Worm (Caenorhabditis elegans) whole organism, L3 larva: ENCODE data around the gene clec-221.

Experiments used
- R02D3.7 ChIP-seq: fragments of 150-350 bp; optimal IDR thresholded peaks from 2 replicates; lab custom pipeline; 2014; ENCODE audit warnings: missing biosample characterization, missing genetic modification characterization
- ZK546.5 ChIP-seq: sonication (generic microtip); optimal IDR thresholded peaks from 2 replicates; lab custom pipeline; 2017; ENCODE audit warnings: missing biosample characterization, missing genetic modification characterization
- aly-2 ChIP-seq: fragments of 150-350 bp; optimal IDR thresholded peaks from 2 replicates; lab custom pipeline; 2014; ENCODE audit warnings: missing biosample characterization, missing genetic modification characterization
- ama-1 ChIP-seq: fragments of 150-350 bp; optimal IDR thresholded peaks from 2 replicates; lab custom pipeline; 2018
- ceh-16 ChIP-seq: sonication (generic microtip); optimal IDR thresholded peaks from 2 replicates; lab custom pipeline; 2017; ENCODE audit warnings: missing biosample characterization, missing genetic modification characterization
- ceh-28 ChIP-seq: fragments of 150-350 bp; optimal IDR thresholded peaks from 2 replicates; lab custom pipeline; 2014; ENCODE audit warnings: missing biosample characterization, missing genetic modification reagents, missing genetic modification characterization
- ceh-82 ChIP-seq: fragments of 150-350 bp; optimal IDR thresholded peaks from 2 replicates; lab custom pipeline; 2014; ENCODE audit warnings: missing biosample characterization, missing genetic modification characterization
- ceh-9 ChIP-seq: sonication (generic microtip); optimal IDR thresholded peaks from 2 replicates; lab custom pipeline; 2018; ENCODE audit warnings: missing biosample characterization, missing genetic modification characterization
- elt-1 ChIP-seq: fragments of 150-350 bp; optimal IDR thresholded peaks from 2 replicates; lab custom pipeline; 2014; ENCODE audit warnings: missing biosample characterization, missing genetic modification characterization
- fkh-10 ChIP-seq: sonication (generic microtip); optimal IDR thresholded peaks from 2 replicates; lab custom pipeline; 2017; ENCODE audit warnings: missing biosample characterization, missing genetic modification reagents, missing genetic modification characterization
- fkh-2 ChIP-seq: fragments of 150-350 bp; optimal IDR thresholded peaks from 2 replicates; lab custom pipeline; 2014; ENCODE audit warnings: missing biosample characterization, missing genetic modification reagents, missing genetic modification characterization
- fos-1 ChIP-seq: fragments of 150-350 bp; optimal IDR thresholded peaks from 2 replicates; lab custom pipeline; 2014; ENCODE audit warnings: missing biosample characterization, missing genetic modification characterization
- hmg-11 ChIP-seq: sonication (generic microtip); optimal IDR thresholded peaks from 2 replicates; lab custom pipeline; 2016; ENCODE audit warnings: missing genetic modification characterization, missing compliant biosample characterization
- jun-1 ChIP-seq: fragments of 150-350 bp; optimal IDR thresholded peaks from 2 replicates; lab custom pipeline; 2014; ENCODE audit warnings: missing biosample characterization, missing genetic modification reagents, missing genetic modification characterization
- lin-15B ChIP-seq: fragments of 150-350 bp; optimal IDR thresholded peaks from 2 replicates; lab custom pipeline; 2014; ENCODE audit warnings: missing biosample characterization, missing genetic modification characterization
- lin-39 ChIP-seq: fragments of 150-350 bp; optimal IDR thresholded peaks from 2 replicates; lab custom pipeline; 2018; ENCODE audit warnings: missing biosample characterization, missing genetic modification reagents, missing genetic modification characterization
- lsy-12 ChIP-seq: sonication (generic microtip); optimal IDR thresholded peaks from 2 replicates; lab custom pipeline; 2016; ENCODE audit warnings: mild to moderate bottlenecking, missing genetic modification characterization, missing compliant biosample characterization
- mdl-1 ChIP-seq: fragments of 150-350 bp; optimal IDR thresholded peaks from 2 replicates; lab custom pipeline; 2014; ENCODE audit warnings: missing biosample characterization, missing genetic modification characterization
- mml-1 ChIP-seq: fragments of 150-350 bp; sonication (generic microtip); optimal IDR thresholded peaks from 3 replicates; lab custom pipeline; 2014; ENCODE audit warnings: missing biosample characterization, missing genetic modification characterization
- nfya-1 ChIP-seq: sonication (generic microtip); optimal IDR thresholded peaks from 2 replicates; lab custom pipeline; 2017; ENCODE audit warnings: missing genetic modification characterization, mild to moderate bottlenecking, missing compliant biosample characterization, antibody characterized with exemption, moderate library complexity; ENCODE audit not compliant: insufficient read depth
- nhr-12 ChIP-seq: fragments of 150-350 bp; optimal IDR thresholded peaks from 2 replicates; lab custom pipeline; 2014; ENCODE audit warnings: missing biosample characterization, missing genetic modification characterization
- nhr-23 ChIP-seq: fragments of 150-350 bp; optimal IDR thresholded peaks from 2 replicates; lab custom pipeline; 2014; ENCODE audit warnings: missing biosample characterization, missing genetic modification reagents, missing genetic modification characterization
- nhr-237 ChIP-seq: fragments of 150-350 bp; optimal IDR thresholded peaks from 2 replicates; lab custom pipeline; 2014; ENCODE audit warnings: missing biosample characterization, missing genetic modification characterization
- nhr-25 ChIP-seq: sonication (generic microtip); optimal IDR thresholded peaks from 2 replicates; lab custom pipeline; 2017; ENCODE audit warnings: missing biosample characterization, missing genetic modification characterization
- nhr-67 ChIP-seq: fragments of 150-350 bp; optimal IDR thresholded peaks from 2 replicates; lab custom pipeline; 2014; ENCODE audit warnings: missing biosample characterization, missing genetic modification characterization
- nhr-76 ChIP-seq: fragments of 150-350 bp; sonication (generic microtip); optimal IDR thresholded peaks from 5 replicates; lab custom pipeline; 2014; ENCODE audit warnings: missing biosample characterization, missing genetic modification characterization
- pha-4 ChIP-seq: fragments of 150-350 bp; optimal IDR thresholded peaks from 2 replicates; lab custom pipeline; 2014; ENCODE audit warnings: missing biosample characterization, missing genetic modification reagents, missing genetic modification characterization
- pqm-1 ChIP-seq: fragments of 150-350 bp; optimal IDR thresholded peaks from 2 replicates; lab custom pipeline; 2017; ENCODE audit warnings: missing biosample characterization, missing genetic modification characterization, inconsistent platforms
- skn-1 ChIP-seq: fragments of 150-350 bp; optimal IDR thresholded peaks from 2 replicates; lab custom pipeline; 2014; ENCODE audit warnings: missing biosample characterization, missing genetic modification characterization
- tbx-2 ChIP-seq: sonication (generic microtip); optimal IDR thresholded peaks from 2 replicates; lab custom pipeline; 2016; ENCODE audit warnings: mild to moderate bottlenecking, missing genetic modification characterization, missing compliant biosample characterization
- unc-39 ChIP-seq: sonication (generic microtip); optimal IDR thresholded peaks from 4 replicates; lab custom pipeline; 2017; ENCODE audit warnings: missing biosample characterization, missing genetic modification characterization
- unc-62 ChIP-seq: fragments of 150-350 bp; sonication (generic microtip); optimal IDR thresholded peaks from 4 replicates; lab custom pipeline; 2014; ENCODE audit warnings: missing biosample characterization, missing genetic modification reagents, missing genetic modification characterization
- ztf-11 ChIP-seq: fragments of 150-350 bp; optimal IDR thresholded peaks from 2 replicates; lab custom pipeline; 2014; ENCODE audit warnings: missing biosample characterization, missing genetic modification characterization
- ztf-4 ChIP-seq: fragments of 150-350 bp; optimal IDR thresholded peaks from 2 replicates; lab custom pipeline; 2014; ENCODE audit warnings: missing biosample characterization, missing genetic modification characterization

Gene clec-221

DNA sequence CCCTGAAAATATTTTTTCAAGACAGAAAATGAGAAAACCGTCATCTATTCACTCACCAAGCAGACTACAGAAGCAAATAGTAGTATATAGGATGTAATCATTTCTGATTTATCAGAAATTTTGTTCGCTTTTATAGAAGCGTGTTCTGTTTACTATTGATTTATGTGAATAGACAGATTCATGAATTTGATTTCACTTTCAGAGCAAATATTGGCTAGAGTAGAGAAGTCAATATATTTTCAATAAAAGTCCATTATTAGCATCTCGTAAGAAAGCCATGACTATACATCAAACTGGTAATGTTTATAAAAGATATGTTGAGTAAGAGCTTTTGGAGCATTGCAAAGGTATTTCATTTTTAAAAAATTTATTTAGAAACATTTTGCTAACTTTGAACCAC is 23.0 kb downstream of the clec-221 start, which contains the start of gene scvp-1:
TSS of gene scvp-1 (minus strand) at position 101 of the 400 bp plus-strand sequence.
- no peak for TF ChIP-seq ztf-4
- TF ChIP-seq R02D3.7 (tag; lab: Kevin White, UChicago), result no peak
- no peak for TF ChIP-seq nfya-1 (tag; lab: Kevin White, UChicago)
- TF ChIP-seq mml-1 (tag; lab: Kevin White, UChicago), result no peak
- no peak for TF ChIP-seq skn-1 (tag; lab: Kevin White, UChicago)
- TF ChIP-seq nhr-237 (tag; lab: Kevin White, UChicago), result no peak
- no peak for TF ChIP-seq pqm-1 (tag; lab: Kevin White, UChicago)
- no peak for TF ChIP-seq lin-39
- no peak for TF ChIP-seq unc-39
- no peak for TF ChIP-seq fkh-10 (GFP tag; lab: Kevin White, UChicago)
- no peak for TF ChIP-seq tbx-2 (tag; lab: Kevin White, UChicago)
- no peak for TF ChIP-seq ama-1 (lab: Kevin White, UChicago)

DNA sequence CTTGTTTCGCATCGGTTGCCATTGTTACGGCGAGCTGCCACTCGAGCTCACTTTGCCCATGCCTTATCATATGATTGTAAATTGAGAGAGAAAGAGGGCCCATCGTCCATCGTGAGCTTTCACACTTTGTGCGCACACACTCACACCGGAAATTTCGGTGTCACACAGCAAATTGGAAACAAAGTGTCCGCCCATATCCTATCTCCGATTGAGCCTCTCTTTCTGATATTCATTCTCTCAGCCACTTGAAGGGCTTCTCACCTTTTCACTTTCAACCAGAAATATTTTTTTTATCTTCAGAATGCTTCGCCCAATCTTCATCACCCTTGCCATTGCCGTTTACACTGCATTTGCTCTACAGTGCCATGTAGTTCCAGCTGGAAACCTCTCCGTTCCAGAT is 24.7 kb downstream of the clec-221 start, which contains the start of gene F58B4.3:
TSS of gene F58B4.3 (plus strand) at position 301 of the 400 bp plus-strand sequence.
- TF ChIP-seq lin-15B, result no peak
- no peak for TF ChIP-seq ztf-4
- TF ChIP-seq ama-1 (lab: Kevin White, UChicago), result no peak
- no peak for TF ChIP-seq ZK546.5
- TF ChIP-seq nhr-67 (tag; lab: Kevin White, UChicago), result no peak
- no peak for TF ChIP-seq fos-1 (tag; lab: Kevin White, UChicago)
- TF ChIP-seq fkh-10 (GFP tag; lab: Kevin White, UChicago), result no peak

DNA sequence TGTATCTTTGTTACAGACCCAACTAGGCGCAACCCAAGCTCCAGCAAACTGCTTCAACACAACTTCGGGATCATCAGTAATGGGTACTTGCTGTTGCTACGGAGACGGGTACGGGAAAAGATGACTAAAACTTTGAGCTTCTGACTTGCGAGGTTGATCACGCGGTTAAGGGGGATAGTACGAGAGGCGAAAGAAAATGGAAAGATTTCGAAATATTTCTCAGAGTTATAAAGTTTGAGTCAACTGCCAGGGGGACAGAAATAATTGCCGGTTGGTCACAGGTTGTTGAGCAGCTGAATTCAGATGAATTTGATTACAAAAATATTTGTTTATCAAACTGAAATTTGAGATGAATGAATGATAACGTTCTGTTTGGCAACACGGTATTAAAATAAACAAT is 28.6 kb downstream of the clec-221 start:
- no peak for TF ChIP-seq lsy-12 (tag; lab: Kevin White, UChicago)

ce11 chrV:10924731-10925130 is 29.5 kb downstream of the clec-221 start, which contains the start of gene F58B4.6:
F58B4.6 (plus strand) TSS chrV:10925031.
- no peak for TF ChIP-seq elt-1 (tag; lab: Kevin White, UChicago)
- no peak for TF ChIP-seq ceh-28 (tag; lab: Kevin White, UChicago)

- TF ChIP-seq jun-1 (tag; lab: Kevin White, UChicago) (no peak), hmg-11 (tag; lab: Kevin White, UChicago) (no peak)
- TF ChIP-seq, all 47 proteins: peak for 0
Measured at ce11 chrV:10923229-10923628, 31.0 kb downstream of the clec-221 start, which contains the start of gene F58B4.7. F58B4.7 (minus strand) TSS chrV:10923329.

- TF ChIP-seq mml-1 (tag; lab: Kevin White, UChicago) (no peak), jun-1 (tag; lab: Kevin White, UChicago) (no peak), nhr-23 (no peak), lin-39 (no peak), ceh-9 (tag; lab: Kevin White, UChicago) (no peak), aly-2 (tag; lab: Kevin White, UChicago) (no peak), unc-62 (GFP tag; lab: Kevin White, UChicago) (no peak), fkh-2 (tag; lab: Kevin White, UChicago) (no peak), ZK546.5 (no peak), nfya-1 (tag; lab: Kevin White, UChicago) (no peak), nhr-76 (tag; lab: Kevin White, UChicago) (no peak), nhr-237 (tag; lab: Kevin White, UChicago) (no peak), skn-1 (tag; lab: Kevin White, UChicago) (no peak), R02D3.7 (tag; lab: Kevin White, UChicago) (no peak), nhr-12 (tag; lab: Kevin White, UChicago) (no peak), mdl-1 (no peak), tbx-2 (tag; lab: Kevin White, UChicago) (no peak), hmg-11 (tag; lab: Kevin White, UChicago) (no peak), ceh-82 (no peak)
Measured at ce11 chrV:10921747-10922146, 32.5 kb downstream of the clec-221 start, which contains the start of gene nas-31. nas-31 (minus strand) TSS chrV:10921847.

DNA sequence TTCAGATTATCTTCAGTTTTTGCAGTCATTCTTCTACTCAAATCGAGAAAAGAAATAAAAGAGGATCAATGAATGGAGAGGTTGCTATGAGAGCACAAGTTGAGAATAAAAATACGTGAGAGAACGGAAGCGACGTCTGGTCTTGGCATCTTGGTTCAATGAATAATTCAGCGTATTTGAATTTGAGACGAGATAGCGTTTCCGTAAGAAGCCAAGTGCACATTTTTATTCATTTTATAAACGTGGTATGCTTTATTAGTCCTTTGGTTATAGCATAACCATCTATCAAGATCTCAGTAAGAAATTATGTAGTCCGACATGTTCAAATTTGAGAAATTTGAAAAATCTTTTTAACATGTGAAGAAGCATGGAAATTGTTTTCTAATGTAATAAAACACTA is 35.9 kb downstream of the clec-221 start, which contains the start of gene F58B4.2:
TSS of gene F58B4.2 (minus strand) at position 101 of the 400 bp plus-strand sequence.
- no peak for TF ChIP-seq R02D3.7 (tag; lab: Kevin White, UChicago)
- TF ChIP-seq ama-1 (lab: Kevin White, UChicago), result no peak
- no peak for TF ChIP-seq nhr-25
- no peak for TF ChIP-seq pha-4 (tag; lab: Kevin White, UChicago)
- no peak for TF ChIP-seq ZK546.5
- TF ChIP-seq hmg-11 (tag; lab: Kevin White, UChicago), result no peak
- TF ChIP-seq nhr-237 (tag; lab: Kevin White, UChicago), result no peak
- TF ChIP-seq ceh-9 (tag; lab: Kevin White, UChicago), result no peak
- no peak for TF ChIP-seq nfya-1 (tag; lab: Kevin White, UChicago)
- no peak for TF ChIP-seq nhr-23
- no peak for TF ChIP-seq unc-62 (GFP tag; lab: Kevin White, UChicago)
- TF ChIP-seq aly-2 (tag; lab: Kevin White, UChicago), result no peak
- TF ChIP-seq ztf-11 (tag; lab: Kevin White, UChicago), result no peak
- TF ChIP-seq ceh-16 (tag; lab: Kevin White, UChicago), result no peak
- TF ChIP-seq, all 47 proteins: peak for 0
